Worm (Caenorhabditis elegans) whole organism, L4 larva: ENCODE data around the gene spc-2.

ENCODE experiments used
- F26F4.8 ChIP-seq: fragments of 200-800 bp; sonication (Bioruptor generic); conservative IDR thresholded peaks from 2 replicates; pipeline ENCODE4 v1.3.6; 2022; ENCODE audit warnings: missing genetic modification characterization, missing compliant biosample characterization
- F44E2.7 ChIP-seq: fragments of 200-800 bp; sonication (Bioruptor generic); IDR thresholded peaks from 2 replicates; pipeline ENCODE4 v2.1.2; 2022; ENCODE audit warnings: missing genetic modification characterization, missing compliant biosample characterization
- T20F7.1 ChIP-seq: fragments of 200-800 bp; sonication (Bioruptor generic); optimal IDR thresholded peaks from 2 replicates; lab custom pipeline; 2018; ENCODE audit warnings: mild to moderate bottlenecking, missing genetic modification characterization, missing compliant biosample characterization
- ZK337.2 ChIP-seq: fragments of 200-800 bp; sonication (Bioruptor generic); IDR thresholded peaks from 2 replicates; pipeline ENCODE4 v1.3.6; 2022; ENCODE audit warnings: missing genetic modification reagents, missing genetic modification characterization, missing compliant biosample characterization
- ZK546.5 ChIP-seq, 2 experiments: sonication (generic microtip); optimal IDR thresholded peaks; 2 replicates each; lab custom pipeline; 2017; ENCODE audit warnings: missing biosample characterization in 2 of 2, missing genetic modification characterization in 2 of 2
- aha-1 ChIP-seq: fragments of 150-350 bp; peaks from one replicate; lab custom pipeline; 2014; ENCODE audit warnings: missing biosample characterization, missing genetic modification characterization
- aly-2 ChIP-seq: sonication (generic microtip); optimal IDR thresholded peaks from 2 replicates; lab custom pipeline; 2018; ENCODE audit warnings: missing biosample characterization, missing genetic modification characterization
- ama-1 ChIP-seq: fragments of 150-350 bp; optimal IDR thresholded peaks from 2 replicates; lab custom pipeline; 2014; ENCODE audit warnings: inconsistent platforms, mixed read lengths
- arid-1 ChIP-seq: fragments of 200-800 bp; sonication (Bioruptor generic); conservative IDR thresholded peaks from 2 replicates; pipeline ENCODE4 v1.3.6; 2022; ENCODE audit warnings: missing genetic modification reagents, missing genetic modification characterization, missing compliant biosample characterization
- ceh-32 ChIP-seq: sonication (generic microtip); optimal IDR thresholded peaks from 2 replicates; lab custom pipeline; 2016; ENCODE audit warnings: mild to moderate bottlenecking, missing genetic modification characterization, missing compliant biosample characterization; ENCODE audit not compliant: poor library complexity
- ceh-44 ChIP-seq: fragments of 200-800 bp; sonication (Bioruptor generic); IDR thresholded peaks from 2 replicates; pipeline ENCODE4 v1.3.6; 2022; ENCODE audit warnings: missing genetic modification reagents, missing genetic modification characterization, missing compliant biosample characterization
- ceh-62 ChIP-seq: sonication (generic microtip); optimal IDR thresholded peaks from 2 replicates; lab custom pipeline; 2017; ENCODE audit warnings: missing biosample characterization, missing genetic modification characterization
- ces-1 ChIP-seq: fragments of 150-350 bp; sonication (generic microtip); optimal IDR thresholded peaks from 4 replicates; lab custom pipeline; 2014; ENCODE audit warnings: missing biosample characterization, missing genetic modification reagents, missing genetic modification characterization
- cey-2 ChIP-seq: sonication (generic microtip); optimal IDR thresholded peaks from 3 replicates; lab custom pipeline; 2017; ENCODE audit warnings: missing genetic modification characterization, mild to moderate bottlenecking, missing compliant biosample characterization, antibody characterized with exemption, borderline replicate concordance; ENCODE audit not compliant: insufficient read depth
- ctbp-1 ChIP-seq: fragments of 200-800 bp; sonication (Bioruptor generic); IDR thresholded peaks from 2 replicates; pipeline ENCODE4 v1.3.6; 2022; ENCODE audit warnings: missing genetic modification reagents, missing genetic modification characterization, missing compliant biosample characterization
- dmd-6 ChIP-seq: fragments of 200-800 bp; sonication (Bioruptor generic); IDR thresholded peaks from 2 replicates; pipeline ENCODE4 v1.3.6; 2022; ENCODE audit warnings: missing genetic modification reagents, missing genetic modification characterization, missing compliant biosample characterization
- dmd-9 ChIP-seq: fragments of 200-800 bp; sonication (Bioruptor generic); IDR thresholded peaks from 2 replicates; pipeline ENCODE4 v1.3.6; 2022; ENCODE audit warnings: missing genetic modification reagents, missing genetic modification characterization, missing compliant biosample characterization
- duxl-1 ChIP-seq: sonication (generic microtip); optimal IDR thresholded peaks from 2 replicates; lab custom pipeline; 2016; ENCODE audit warnings: mild to moderate bottlenecking, missing genetic modification characterization, moderate library complexity, missing compliant biosample characterization; ENCODE audit not compliant: poor library complexity
- egl-27 ChIP-seq: sonication (generic microtip); optimal IDR thresholded peaks from 3 replicates; lab custom pipeline; 2017; ENCODE audit warnings: missing biosample characterization, missing genetic modification reagents, missing genetic modification characterization
- fkh-10 ChIP-seq: fragments of 150-350 bp; optimal IDR thresholded peaks from 2 replicates; lab custom pipeline; 2014; ENCODE audit warnings: missing biosample characterization, missing genetic modification reagents, missing genetic modification characterization
- fos-1 ChIP-seq: fragments of 150-350 bp; optimal IDR thresholded peaks from 2 replicates; lab custom pipeline; 2014; ENCODE audit warnings: missing biosample characterization, missing genetic modification characterization
- lim-7 ChIP-seq: fragments of 200-800 bp; sonication (Bioruptor generic); IDR thresholded peaks from 2 replicates; pipeline ENCODE4 v1.3.6; 2022; ENCODE audit warnings: missing genetic modification characterization, missing compliant biosample characterization
- lin-29 ChIP-seq: fragments of 200-800 bp; sonication (Bioruptor generic); IDR thresholded peaks from 2 replicates; pipeline ENCODE4 v1.3.6; 2022; ENCODE audit warnings: missing genetic modification reagents, missing genetic modification characterization, missing compliant biosample characterization
- lin-38 ChIP-seq: fragments of 200-800 bp; sonication (Bioruptor generic); IDR thresholded peaks from 2 replicates; pipeline ENCODE4 v1.3.6; 2022; ENCODE audit warnings: missing genetic modification reagents, missing genetic modification characterization, missing compliant biosample characterization
- lin-39 ChIP-seq: fragments of 150-350 bp; optimal IDR thresholded peaks from 2 replicates; lab custom pipeline; 2014; ENCODE audit warnings: missing biosample characterization, missing genetic modification reagents, missing genetic modification characterization
- lir-3 ChIP-seq: sonication (generic microtip); optimal IDR thresholded peaks from 2 replicates; lab custom pipeline; 2016; ENCODE audit warnings: mild to moderate bottlenecking, missing genetic modification characterization, missing compliant biosample characterization
- madf-5 ChIP-seq, 2 experiments: fragments of 200-800 bp; sonication (Bioruptor generic); IDR thresholded peaks; 2 replicates each; pipeline ENCODE4 v1.3.6; 2022; ENCODE audit warnings: missing compliant biosample characterization in 2 of 2, missing genetic modification characterization in 2 of 2
- mep-1 ChIP-seq: fragments of 150-350 bp; sonication (generic microtip); optimal IDR thresholded peaks from 3 replicates; lab custom pipeline; 2014; ENCODE audit warnings: missing biosample characterization, missing genetic modification characterization
- mes-2 ChIP-seq: sonication (generic microtip); optimal IDR thresholded peaks from 2 replicates; lab custom pipeline; 2016; ENCODE audit warnings: missing genotype, mild to moderate bottlenecking, missing genetic modification characterization, missing compliant biosample characterization; ENCODE audit not compliant: poor library complexity, severe bottlenecking
- mxl-3 ChIP-seq: fragments of 200-800 bp; sonication (Bioruptor generic); optimal IDR thresholded peaks from 2 replicates; lab custom pipeline; 2018; ENCODE audit warnings: mild to moderate bottlenecking, missing genetic modification characterization, missing compliant biosample characterization
- nhr-102 ChIP-seq: sonication (generic microtip); optimal IDR thresholded peaks from 2 replicates; lab custom pipeline; 2016; ENCODE audit warnings: mild to moderate bottlenecking, missing genetic modification characterization, moderate library complexity, missing compliant biosample characterization
- nhr-11 ChIP-seq: fragments of 150-350 bp; optimal IDR thresholded peaks from 2 replicates; lab custom pipeline; 2014; ENCODE audit warnings: missing biosample characterization, missing genetic modification characterization
- nhr-237 ChIP-seq: sonication (generic microtip); optimal IDR thresholded peaks from 2 replicates; lab custom pipeline; 2017; ENCODE audit warnings: missing biosample characterization, missing genetic modification characterization
- nhr-25 ChIP-seq: sonication (generic microtip); optimal IDR thresholded peaks from 2 replicates; lab custom pipeline; 2017; ENCODE audit warnings: missing genetic modification characterization, mild to moderate bottlenecking, missing compliant biosample characterization, antibody characterized with exemption, moderate library complexity, borderline replicate concordance; ENCODE audit not compliant: insufficient read depth
- nhr-28 ChIP-seq: fragments of 150-350 bp; optimal IDR thresholded peaks from 2 replicates; lab custom pipeline; 2014; ENCODE audit warnings: missing biosample characterization, missing genetic modification characterization
- nhr-41 ChIP-seq: fragments of 200-800 bp; sonication (Bioruptor generic); IDR thresholded peaks from 2 replicates; pipeline ENCODE4 v1.3.6; 2022; ENCODE audit warnings: missing genetic modification reagents, missing genetic modification characterization, missing compliant biosample characterization
- nhr-48 ChIP-seq: sonication (generic microtip); optimal IDR thresholded peaks from 2 replicates; lab custom pipeline; 2016; ENCODE audit warnings: mild to moderate bottlenecking, missing genetic modification characterization, missing compliant biosample characterization
- nhr-76 ChIP-seq: fragments of 150-350 bp; optimal IDR thresholded peaks from 2 replicates; lab custom pipeline; 2014; ENCODE audit warnings: missing biosample characterization, missing genetic modification characterization
- sdz-12 ChIP-seq: fragments of 200-800 bp; sonication (Bioruptor generic); optimal IDR thresholded peaks from 2 replicates; lab custom pipeline; 2018; ENCODE audit warnings: mild to moderate bottlenecking, missing genetic modification characterization, missing compliant biosample characterization
- set-16 ChIP-seq: fragments of 200-800 bp; sonication (Bioruptor generic); IDR thresholded peaks from 2 replicates; pipeline ENCODE4 v1.3.6; 2022; ENCODE audit warnings: missing genetic modification reagents, missing genetic modification characterization, missing compliant biosample characterization
- skn-1 ChIP-seq: fragments of 150-350 bp; optimal IDR thresholded peaks from 2 replicates; lab custom pipeline; 2014; ENCODE audit warnings: missing biosample characterization, missing genetic modification characterization
- snpc-1.2 ChIP-seq: fragments of 200-800 bp; sonication (Bioruptor generic); IDR thresholded peaks from 2 replicates; pipeline ENCODE4 v1.3.6; 2022; ENCODE audit warnings: missing genetic modification reagents, missing genetic modification characterization, missing compliant biosample characterization
- snpc-4 ChIP-seq: fragments of 150-350 bp; optimal IDR thresholded peaks from 2 replicates; lab custom pipeline; 2014; ENCODE audit warnings: missing biosample characterization, missing genetic modification characterization
- unc-62 ChIP-seq, 3 experiments: fragments of 150-350 bp in 1 of 3; sonication (generic microtip); optimal IDR thresholded peaks in 2 of 3; peaks in 1 of 3; 1 replicate in 1 of 3; 2 replicates in 2 of 3; lab custom pipeline; 2014 to 2017; ENCODE audit warnings: missing biosample characterization in 3 of 3, missing genetic modification characterization in 3 of 3, missing genetic modification reagents in 3 of 3, missing genotype in 1 of 3
- zag-1 ChIP-seq: fragments of 150-350 bp; optimal IDR thresholded peaks from 2 replicates; lab custom pipeline; 2014; ENCODE audit warnings: missing biosample characterization, missing genetic modification characterization
- zfp-3 ChIP-seq: fragments of 200-800 bp; sonication (Bioruptor generic); conservative IDR thresholded peaks from 2 replicates; pipeline ENCODE4 v1.3.6; 2022; ENCODE audit warnings: missing genetic modification reagents, missing genetic modification characterization, missing compliant biosample characterization
- zip-11 ChIP-seq: fragments of 200-800 bp; sonication (Bioruptor generic); IDR thresholded peaks from 2 replicates; pipeline ENCODE4 v1.3.6; 2022; ENCODE audit warnings: missing genetic modification characterization, missing compliant biosample characterization
- zip-2 ChIP-seq: fragments of 150-350 bp; optimal IDR thresholded peaks from 2 replicates; lab custom pipeline; 2014; ENCODE audit warnings: missing biosample characterization, missing genetic modification characterization
- ztf-11 ChIP-seq: fragments of 150-350 bp; optimal IDR thresholded peaks from 2 replicates; lab custom pipeline; 2014; ENCODE audit warnings: missing biosample characterization, missing genetic modification characterization

Gene spc-2

ce11 chrIII:8199060-8199459 lies 17.4 kb downstream of the spc-2 start:
- no peak for TF ChIP-seq snpc-1.2 (GFP tag; lab: Robert Waterston, UW)
- TF ChIP-seq aha-1: peak; percentile 49
- no peak for TF ChIP-seq nhr-11 (tag; lab: Kevin White, UChicago)
- TF ChIP-seq ceh-44 (GFP tag; lab: Robert Waterston, UW): no peak
- TF ChIP-seq zag-1 (tag; lab: Kevin White, UChicago): no peak
- TF ChIP-seq arid-1: no peak
- TF ChIP-seq lin-39 (tag; lab: Kevin White, UChicago): no peak
- TF ChIP-seq unc-62 (GFP tag; optimal IDR thresholded peaks at IDR 0.05 in 1 of 2; lab: Kevin White, UChicago): peak in 1 of 2 experiments; percentile 93
- no peak for TF ChIP-seq unc-62 (tag; optimal IDR thresholded peaks at IDR 0.05; lab: Kevin White, UChicago)
- TF ChIP-seq mxl-3: no peak
- no peak for TF ChIP-seq F26F4.8

- TF ChIP-seq zip-11 (no peak), nhr-76 (tag; lab: Kevin White, UChicago) (no peak), mxl-3 (no peak), F44E2.7 (GFP tag; lab: Robert Waterston, UW) (no peak), nhr-25 (tag; lab: Kevin White, UChicago) (no peak), ctbp-1 (GFP tag; lab: Robert Waterston, UW) (no peak), fos-1 (no peak), T20F7.1 (no peak)
- TF ChIP-seq, all 104 proteins: peak for 0
These were observed 19.4 kb downstream of the spc-2 start, which contains the start of gene unc-36 for ce11 chrIII:8201117-8201516. unc-36 (minus strand) TSS chrIII:8201217.

ce11 chrIII:8201760-8202159 lies 20.1 kb downstream of the spc-2 start:
- TF ChIP-seq fos-1 (no peak), zfp-3 (no peak), F44E2.7 (GFP tag; lab: Robert Waterston, UW) (no peak), ceh-62 (tag; lab: Kevin White, UChicago) (no peak), lim-7 (GFP tag; lab: Robert Waterston, UW) (no peak), cey-2 (tag; lab: Kevin White, UChicago) (no peak), lir-3 (tag; lab: Kevin White, UChicago) (no peak), nhr-237 (tag; lab: Kevin White, UChicago) (no peak), skn-1 (tag; lab: Kevin White, UChicago) (no peak), fkh-10 (GFP tag; lab: Kevin White, UChicago) (peak; percentile 45), ceh-32 (tag; lab: Kevin White, UChicago) (no peak), lin-38 (GFP tag; lab: Robert Waterston, UW) (no peak), sdz-12 (no peak), egl-27 (tag; lab: Kevin White, UChicago) (no peak), zip-2 (tag; lab: Kevin White, UChicago) (no peak), ZK546.5 (tag; optimal IDR thresholded peaks at IDR 0.05; lab: Kevin White, UChicago) (no peak), lin-29 (GFP tag; lab: Robert Waterston, UW) (no peak), mep-1 (tag; lab: Kevin White, UChicago) (no peak), ama-1 (lab: Kevin White, UChicago) (no peak), madf-5 (GFP tag; IDR thresholded peaks at IDR 0.05; lab: Robert Waterston, UW) (no peak), nhr-76 (tag; lab: Kevin White, UChicago) (no peak), set-16 (GFP tag; lab: Robert Waterston, UW) (no peak), ZK337.2 (GFP tag; lab: Robert Waterston, UW) (no peak), ztf-11 (tag; lab: Kevin White, UChicago) (no peak), ces-1 (GFP tag; lab: Kevin White, UChicago) (no peak), lin-39 (tag; lab: Kevin White, UChicago) (no peak), mes-2 (tag; lab: Kevin White, UChicago) (no peak), dmd-9 (GFP tag; lab: Robert Waterston, UW) (no peak), aly-2 (tag; lab: Kevin White, UChicago) (no peak), nhr-102 (tag; lab: Kevin White, UChicago) (no peak), duxl-1 (tag; lab: Kevin White, UChicago) (no peak), nhr-28 (no peak), dmd-6 (GFP tag; lab: Robert Waterston, UW) (0 out of 2 replicates have a peak, but pooled peaks have one; percentile 8), nhr-41 (GFP tag; lab: Robert Waterston, UW) (no peak), snpc-4 (tag; lab: Kevin White, UChicago) (no peak), nhr-48 (tag; lab: Kevin White, UChicago) (no peak)
